Worm (Caenorhabditis elegans): ENCODE measurements around the gene cit-1.1.

cit-1.1 gene

DNA sequence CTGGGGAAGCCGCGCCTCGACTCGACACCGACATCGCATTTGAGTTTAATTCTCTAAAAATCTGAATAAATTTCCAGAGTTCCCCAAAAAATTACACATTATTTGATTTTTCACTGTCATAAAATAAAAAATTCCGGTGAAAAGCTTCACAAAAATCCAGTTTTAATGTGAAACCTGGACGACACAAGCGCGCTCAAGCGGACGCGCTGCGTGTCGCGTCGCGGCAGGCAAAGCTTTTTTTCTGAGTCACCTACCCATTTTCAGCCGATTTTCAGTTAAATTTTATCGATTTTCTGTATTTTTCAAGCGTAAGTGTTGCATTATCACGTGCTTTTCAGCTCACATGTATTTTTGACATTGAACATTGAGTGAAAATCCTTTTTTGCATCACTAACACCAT is at the start of gene cit-1.1:
Gene cit-1.1, minus strand, starts transcription at position 53 of the 400 bp plus-strand sequence.
- no peak for TF ChIP-seq tra-4 (tag; optimal IDR thresholded peaks at IDR 0.05)
- no peak for TF ChIP-seq pes-1 (GFP tag; IDR thresholded peaks at IDR 0.05)
- TF ChIP-seq ceh-13 (GFP tag; optimal IDR thresholded peaks at IDR 0.05), result no peak
- no peak for TF ChIP-seq hmg-4 (GFP tag; optimal IDR thresholded peaks at IDR 0.05)
- no peak for TF ChIP-seq F13C5.2 (tag; optimal IDR thresholded peaks at IDR 0.05)
- no peak for TF ChIP-seq ama-1 (optimal IDR thresholded peaks at IDR 0.05)
- no peak for TF ChIP-seq aly-1 (tag; optimal IDR thresholded peaks at IDR 0.05)
- no peak for TF ChIP-seq hmbx-1 (tag; optimal IDR thresholded peaks at IDR 0.05)
- no peak for TF ChIP-seq tbx-11 (GFP tag; IDR thresholded peaks at IDR 0.05)
- TF ChIP-seq tbx-37 (GFP tag; conservative IDR thresholded peaks at IDR 0.05), result no peak
- TF ChIP-seq B0310.2 (tag; optimal IDR thresholded peaks at IDR 0.05), result no peak
- TF ChIP-seq ceh-36 (tag; optimal IDR thresholded peaks at IDR 0.05), result no peak
- no peak for TF ChIP-seq hnd-1 (tag; optimal IDR thresholded peaks at IDR 0.05)
- no peak for TF ChIP-seq flt-1 (GFP tag; IDR thresholded peaks at IDR 0.05)
- no peak for TF ChIP-seq ets-7 (tag; optimal IDR thresholded peaks at IDR 0.05)
- TF ChIP-seq scrt-1 (GFP tag; IDR thresholded peaks at IDR 0.05), result no peak
- TF ChIP-seq sea-1 (GFP tag; conservative IDR thresholded peaks at IDR 0.05), result no peak

DNA sequence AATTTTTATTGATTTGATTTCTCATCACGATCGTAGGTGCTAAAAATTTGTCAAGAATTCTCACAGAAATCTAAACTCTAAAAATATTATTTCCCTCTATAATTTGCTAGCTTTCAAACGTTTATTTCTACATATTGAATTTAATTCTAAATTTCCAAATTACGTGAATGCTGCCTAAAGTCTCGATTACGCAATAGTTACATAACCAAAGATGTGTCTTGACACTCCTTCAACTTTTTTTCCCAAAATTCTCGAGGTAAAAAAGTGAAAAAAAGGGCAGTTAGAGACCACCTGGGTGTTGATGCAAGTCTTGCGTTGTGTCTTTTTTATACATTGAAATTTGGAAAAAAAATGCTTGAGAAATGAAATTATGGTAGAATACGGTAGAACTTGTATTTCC is 42.2 kb upstream of the cit-1.1 start:
- TF ChIP-seq hnd-1 (tag; optimal IDR thresholded peaks at IDR 0.05) (no peak), sea-1 (GFP tag; conservative IDR thresholded peaks at IDR 0.05) (no peak), hmbx-1 (tag; optimal IDR thresholded peaks at IDR 0.05) (no peak), tbx-37 (GFP tag; conservative IDR thresholded peaks at IDR 0.05) (no peak), ama-1 (optimal IDR thresholded peaks at IDR 0.05) (no peak), flt-1 (GFP tag; IDR thresholded peaks at IDR 0.05) (no peak), ceh-36 (tag; optimal IDR thresholded peaks at IDR 0.05) (no peak), hmg-4 (GFP tag; optimal IDR thresholded peaks at IDR 0.05) (no peak), F13C5.2 (tag; optimal IDR thresholded peaks at IDR 0.05) (no peak), ets-7 (tag; optimal IDR thresholded peaks at IDR 0.05) (no peak), tbx-11 (GFP tag; IDR thresholded peaks at IDR 0.05) (no peak), ceh-13 (GFP tag; optimal IDR thresholded peaks at IDR 0.05) (no peak), B0310.2 (tag; optimal IDR thresholded peaks at IDR 0.05) (no peak), pes-1 (GFP tag; IDR thresholded peaks at IDR 0.05) (no peak), tra-4 (tag; optimal IDR thresholded peaks at IDR 0.05) (no peak), aly-1 (tag; optimal IDR thresholded peaks at IDR 0.05) (no peak), scrt-1 (GFP tag; IDR thresholded peaks at IDR 0.05) (no peak)

DNA sequence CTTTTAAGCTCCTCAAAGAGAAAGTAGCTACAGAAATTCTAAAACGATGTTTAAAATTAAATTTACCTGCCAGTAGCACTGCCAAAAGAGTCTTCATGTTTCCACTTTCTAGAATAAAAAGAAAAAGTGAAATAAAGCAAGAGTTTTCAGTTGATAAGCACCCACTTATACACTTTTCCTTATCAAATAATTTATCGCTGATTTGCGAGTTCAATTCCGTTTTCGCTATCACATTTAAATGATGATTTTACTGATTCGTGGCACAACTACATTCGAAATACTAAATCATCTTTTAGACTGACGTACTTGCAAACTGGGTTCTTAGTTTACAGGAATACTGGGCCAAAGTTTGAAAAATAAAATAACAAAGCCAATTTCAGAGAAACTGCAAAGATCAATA is 41.3 kb upstream of the cit-1.1 start, which contains the start of gene K12H4.7:
Gene K12H4.7, minus strand, starts transcription at position 138 of the 400 bp plus-strand sequence.
- no peak for TF ChIP-seq sea-1 (GFP tag; conservative IDR thresholded peaks at IDR 0.05)
- TF ChIP-seq tra-4 (tag; optimal IDR thresholded peaks at IDR 0.05), result no peak
- TF ChIP-seq ets-7 (tag; optimal IDR thresholded peaks at IDR 0.05), result no peak
- TF ChIP-seq B0310.2 (tag; optimal IDR thresholded peaks at IDR 0.05), result no peak
- TF ChIP-seq hnd-1 (tag; optimal IDR thresholded peaks at IDR 0.05), result no peak
- TF ChIP-seq pes-1 (GFP tag; IDR thresholded peaks at IDR 0.05), result no peak
- TF ChIP-seq aly-1 (tag; optimal IDR thresholded peaks at IDR 0.05), result no peak
- no peak for TF ChIP-seq tbx-11 (GFP tag; IDR thresholded peaks at IDR 0.05)
- no peak for TF ChIP-seq F13C5.2 (tag; optimal IDR thresholded peaks at IDR 0.05)
- no peak for TF ChIP-seq hmbx-1 (tag; optimal IDR thresholded peaks at IDR 0.05)
- no peak for TF ChIP-seq scrt-1 (GFP tag; IDR thresholded peaks at IDR 0.05)
- no peak for TF ChIP-seq ceh-36 (tag; optimal IDR thresholded peaks at IDR 0.05)
- TF ChIP-seq ama-1 (optimal IDR thresholded peaks at IDR 0.05), result no peak
- TF ChIP-seq ceh-13 (GFP tag; optimal IDR thresholded peaks at IDR 0.05), result no peak
- no peak for TF ChIP-seq hmg-4 (GFP tag; optimal IDR thresholded peaks at IDR 0.05)

DNA sequence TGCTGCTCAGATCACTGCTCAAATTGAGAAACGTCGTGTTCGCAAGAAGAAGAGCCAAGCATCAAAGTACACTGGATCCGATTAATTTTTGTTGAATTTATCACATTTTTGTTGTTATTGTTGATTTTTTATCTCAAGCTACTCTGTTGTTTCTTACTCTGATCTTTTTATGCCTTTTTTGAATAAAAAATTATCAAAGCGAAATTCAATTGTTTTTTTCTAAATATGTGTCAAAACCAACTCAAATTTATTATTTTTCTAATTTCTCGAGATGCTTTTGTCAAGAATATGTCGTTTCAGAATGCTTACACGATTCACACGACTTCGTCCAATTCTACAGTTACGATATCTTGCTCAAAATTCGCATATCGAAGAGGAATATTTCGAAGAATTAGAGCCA is 37.8 kb upstream of the cit-1.1 start, which contains the start of gene K12H4.2:
Gene K12H4.2, plus strand, starts transcription at position 301 of the 400 bp plus-strand sequence.
- TF ChIP-seq aly-1 (tag; optimal IDR thresholded peaks at IDR 0.05) (no peak), tbx-11 (GFP tag; IDR thresholded peaks at IDR 0.05) (no peak), ets-7 (tag; optimal IDR thresholded peaks at IDR 0.05) (no peak), hmbx-1 (tag; optimal IDR thresholded peaks at IDR 0.05) (no peak), ceh-36 (tag; optimal IDR thresholded peaks at IDR 0.05) (no peak), sea-1 (GFP tag; conservative IDR thresholded peaks at IDR 0.05) (no peak), F13C5.2 (tag; optimal IDR thresholded peaks at IDR 0.05) (no peak), hmg-4 (GFP tag; optimal IDR thresholded peaks at IDR 0.05) (no peak), scrt-1 (GFP tag; IDR thresholded peaks at IDR 0.05) (no peak), B0310.2 (tag; optimal IDR thresholded peaks at IDR 0.05) (no peak), ama-1 (optimal IDR thresholded peaks at IDR 0.05) (no peak), tbx-37 (GFP tag; conservative IDR thresholded peaks at IDR 0.05) (no peak), tra-4 (tag; optimal IDR thresholded peaks at IDR 0.05) (no peak), ceh-13 (GFP tag; optimal IDR thresholded peaks at IDR 0.05) (no peak), pes-1 (GFP tag; IDR thresholded peaks at IDR 0.05) (no peak), hnd-1 (tag; optimal IDR thresholded peaks at IDR 0.05) (no peak), flt-1 (GFP tag; IDR thresholded peaks at IDR 0.05) (no peak)

DNA sequence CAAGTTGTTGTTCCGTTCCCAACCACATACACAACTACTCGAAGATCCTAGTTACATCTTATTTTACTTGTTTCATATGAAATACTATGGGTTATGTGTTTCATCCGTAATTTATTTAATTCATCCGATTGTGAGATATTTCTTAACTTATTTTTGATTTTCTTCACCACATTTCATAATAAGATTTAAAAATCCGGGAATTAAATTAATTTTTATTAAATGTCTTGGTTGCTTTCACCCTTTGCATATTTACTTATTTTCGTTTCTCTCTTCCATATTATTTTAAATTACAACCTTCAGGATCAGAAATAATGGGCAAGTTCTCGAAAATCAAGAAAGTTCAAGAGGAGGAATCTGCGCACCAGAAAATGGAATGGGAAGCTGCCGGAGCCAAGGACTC is 36.1 kb upstream of the cit-1.1 start, which contains the start of gene K12H4.3:
Gene K12H4.3, plus strand, starts transcription at position 301 of the 400 bp plus-strand sequence.
- TF ChIP-seq ceh-36 (tag; optimal IDR thresholded peaks at IDR 0.05) (no peak), F13C5.2 (tag; optimal IDR thresholded peaks at IDR 0.05) (no peak), tbx-11 (GFP tag; IDR thresholded peaks at IDR 0.05) (no peak)

DNA sequence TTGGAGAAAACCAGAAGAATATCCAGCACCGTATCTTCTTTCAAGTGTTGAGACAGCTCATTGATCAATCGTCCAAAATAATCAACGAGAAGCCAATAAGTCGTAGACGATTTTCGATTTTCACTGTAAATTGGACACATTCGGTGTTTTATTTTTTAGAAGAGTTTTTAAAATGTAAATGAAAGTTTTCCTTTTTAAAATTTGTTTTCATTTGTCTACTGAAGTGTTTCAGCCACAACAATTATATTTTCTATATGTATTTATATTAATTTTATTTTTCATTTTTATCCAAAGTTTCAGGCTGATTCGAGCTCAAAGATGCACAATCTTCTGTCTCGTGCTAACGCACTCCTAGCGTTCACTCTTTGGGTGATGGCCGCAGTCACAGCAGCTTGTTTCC is 35.1 kb upstream of the cit-1.1 start, which contains the start of gene spcs-3:
Gene spcs-3, plus strand, starts transcription at position 301 of the 400 bp plus-strand sequence.
- TF ChIP-seq scrt-1 (GFP tag; IDR thresholded peaks at IDR 0.05) (no peak), hmbx-1 (tag; optimal IDR thresholded peaks at IDR 0.05) (no peak), tra-4 (tag; optimal IDR thresholded peaks at IDR 0.05) (no peak), ama-1 (optimal IDR thresholded peaks at IDR 0.05) (no peak), hmg-4 (GFP tag; optimal IDR thresholded peaks at IDR 0.05) (no peak), ceh-36 (tag; optimal IDR thresholded peaks at IDR 0.05) (no peak)

DNA sequence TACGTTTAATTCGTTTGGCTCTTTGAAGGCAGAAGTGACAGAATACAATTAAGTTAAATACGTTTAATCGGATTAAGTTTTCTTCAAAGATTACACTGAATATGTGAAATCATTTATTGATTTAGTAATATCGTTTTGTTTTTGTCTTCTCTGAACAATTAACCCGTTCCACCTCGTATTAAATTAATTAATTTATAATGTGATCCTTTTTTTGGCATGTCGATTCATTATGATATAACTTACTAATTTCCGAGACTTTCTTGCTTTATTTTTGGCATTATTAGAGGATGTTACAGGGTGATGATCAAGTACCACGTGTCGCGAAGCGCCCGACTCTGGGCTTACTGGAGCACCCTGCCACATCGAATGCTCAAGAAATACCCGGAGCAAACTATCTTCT is 34.6 kb upstream of the cit-1.1 start, which contains the start of gene K12H4.5:
Gene K12H4.5, plus strand, starts transcription at position 301 of the 400 bp plus-strand sequence.
- TF ChIP-seq ceh-13 (GFP tag; optimal IDR thresholded peaks at IDR 0.05) (no peak), pes-1 (GFP tag; IDR thresholded peaks at IDR 0.05) (no peak), ets-7 (tag; optimal IDR thresholded peaks at IDR 0.05) (no peak), tbx-11 (GFP tag; IDR thresholded peaks at IDR 0.05) (no peak), tbx-37 (GFP tag; conservative IDR thresholded peaks at IDR 0.05) (no peak), hmg-4 (GFP tag; optimal IDR thresholded peaks at IDR 0.05) (no peak), ama-1 (optimal IDR thresholded peaks at IDR 0.05) (no peak), scrt-1 (GFP tag; IDR thresholded peaks at IDR 0.05) (no peak), aly-1 (tag; optimal IDR thresholded peaks at IDR 0.05) (no peak), hnd-1 (tag; optimal IDR thresholded peaks at IDR 0.05) (no peak), ceh-36 (tag; optimal IDR thresholded peaks at IDR 0.05) (no peak), sea-1 (GFP tag; conservative IDR thresholded peaks at IDR 0.05) (no peak), hmbx-1 (tag; optimal IDR thresholded peaks at IDR 0.05) (no peak), F13C5.2 (tag; optimal IDR thresholded peaks at IDR 0.05) (no peak)
